Worm (Caenorhabditis elegans): ENCODE results near the gene F53B1.2.

DNA sequence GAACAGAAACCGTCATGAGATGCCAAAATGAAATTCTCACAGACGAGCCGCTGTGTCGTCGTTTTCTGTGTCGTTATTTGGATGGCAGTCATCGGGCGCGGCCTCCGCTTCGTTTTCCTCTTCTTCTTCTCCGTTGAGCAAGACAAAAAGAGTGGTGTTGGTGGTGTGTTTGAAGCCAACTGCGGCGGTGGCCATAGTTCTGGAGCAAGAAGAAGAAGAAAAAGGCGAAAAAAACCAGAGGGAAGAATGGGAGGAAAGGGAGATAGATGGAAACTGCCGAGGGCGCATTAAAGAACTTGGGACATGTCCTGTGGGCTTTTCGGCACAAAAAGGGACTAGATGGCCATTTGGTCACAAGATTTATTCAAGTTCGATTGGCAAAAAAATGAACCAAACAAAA is 22.9 kb downstream of the F53B1.2 start, which contains the start of gene F53B1.9:
- no peak for TF ChIP-seq peb-1 (tag; optimal IDR thresholded peaks at IDR 0.05)
- TF ChIP-seq ztf-4 (tag; optimal IDR thresholded peaks at IDR 0.05): no peak
- TF ChIP-seq skn-1 (tag; optimal IDR thresholded peaks at IDR 0.05): no peak
- no peak for TF ChIP-seq ama-1 (optimal IDR thresholded peaks at IDR 0.05)
- no peak for TF ChIP-seq snpc-4 (tag; optimal IDR thresholded peaks at IDR 0.05)
- TF ChIP-seq elt-3 (tag; optimal IDR thresholded peaks at IDR 0.05): no peak
- no peak for TF ChIP-seq nhr-129 (tag; optimal IDR thresholded peaks at IDR 0.05)
- no peak for TF ChIP-seq nhr-237 (tag; optimal IDR thresholded peaks at IDR 0.05)
- no peak for TF ChIP-seq ztf-11 (tag; optimal IDR thresholded peaks at IDR 0.05)
- TF ChIP-seq lin-39 (tag; optimal IDR thresholded peaks at IDR 0.05): no peak
- TF ChIP-seq blmp-1 (tag; optimal IDR thresholded peaks at IDR 0.05; ENCODE audit: insufficient read depth): no peak
- TF ChIP-seq lsy-2 (tag; optimal IDR thresholded peaks at IDR 0.05): no peak
- no peak for TF ChIP-seq fos-1 (tag; optimal IDR thresholded peaks at IDR 0.05)
- no peak for TF ChIP-seq lin-13 (GFP tag; optimal IDR thresholded peaks at IDR 0.05)

Measured in whole organism, L2 larva.